Worm (Caenorhabditis elegans) whole organism, L3 larva: ENCODE results near the gene F52C9.5.

Source experiments
- ZK546.5 ChIP-seq: sonication (generic microtip); optimal IDR thresholded peaks from 2 replicates; lab custom pipeline; 2017; ENCODE audit warnings: missing biosample characterization, missing genetic modification characterization
- egl-5 ChIP-seq: fragments of 150-350 bp; optimal IDR thresholded peaks from 2 replicates; lab custom pipeline; 2017; ENCODE audit warnings: missing biosample characterization, missing genetic modification reagents, missing genetic modification characterization, inconsistent platforms
- elt-1 ChIP-seq: fragments of 150-350 bp; optimal IDR thresholded peaks from 2 replicates; lab custom pipeline; 2014; ENCODE audit warnings: missing biosample characterization, missing genetic modification characterization
- eor-1 ChIP-seq, 2 experiments: fragments of 150-350 bp; optimal IDR thresholded peaks; 2 replicates each; lab custom pipeline; 2014 to 2018; ENCODE audit warnings: missing biosample characterization in 2 of 2, missing genetic modification characterization in 2 of 2
- fkh-10 ChIP-seq: sonication (generic microtip); optimal IDR thresholded peaks from 2 replicates; lab custom pipeline; 2017; ENCODE audit warnings: missing biosample characterization, missing genetic modification reagents, missing genetic modification characterization
- fos-1 ChIP-seq: fragments of 150-350 bp; optimal IDR thresholded peaks from 2 replicates; lab custom pipeline; 2014; ENCODE audit warnings: missing biosample characterization, missing genetic modification characterization
- mdl-1 ChIP-seq: fragments of 150-350 bp; optimal IDR thresholded peaks from 2 replicates; lab custom pipeline; 2014; ENCODE audit warnings: missing biosample characterization, missing genetic modification characterization
- nhr-11 ChIP-seq: fragments of 150-350 bp; optimal IDR thresholded peaks from 2 replicates; lab custom pipeline; 2014; ENCODE audit warnings: missing biosample characterization, missing genetic modification characterization
- nhr-12 ChIP-seq: fragments of 150-350 bp; optimal IDR thresholded peaks from 2 replicates; lab custom pipeline; 2014; ENCODE audit warnings: missing biosample characterization, missing genetic modification characterization
- nhr-28 ChIP-seq: fragments of 150-350 bp; optimal IDR thresholded peaks from 2 replicates; lab custom pipeline; 2014; ENCODE audit warnings: missing biosample characterization, missing genetic modification characterization
- nhr-76 ChIP-seq: fragments of 150-350 bp; sonication (generic microtip); optimal IDR thresholded peaks from 5 replicates; lab custom pipeline; 2014; ENCODE audit warnings: missing biosample characterization, missing genetic modification characterization
- snpc-4 ChIP-seq: fragments of 150-350 bp; optimal IDR thresholded peaks from 2 replicates; lab custom pipeline; 2014; ENCODE audit warnings: missing biosample characterization, missing genetic modification characterization

DNA sequence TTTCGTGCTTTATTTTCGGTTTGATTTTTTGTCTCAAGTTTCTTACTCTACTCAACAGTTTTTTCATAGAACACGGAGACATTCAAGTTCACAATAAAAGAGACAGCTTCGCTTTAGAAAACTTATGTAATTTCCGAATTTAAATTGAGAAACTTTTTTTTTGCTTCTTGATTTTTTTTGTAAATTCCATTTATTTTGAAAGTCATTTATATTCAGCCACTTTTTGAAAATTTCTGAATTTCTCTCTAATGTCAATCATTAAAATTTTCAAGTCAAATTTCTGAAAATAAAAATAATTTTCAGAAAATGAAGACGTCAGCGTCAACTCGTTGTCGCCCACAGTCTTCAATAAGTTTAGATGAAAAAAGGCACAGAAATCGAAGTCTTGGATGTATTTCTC lies 14.1 kb upstream of the F52C9.5 start, which contains the start of gene T15B12.1:
- no peak for TF ChIP-seq nhr-28 (tag; lab: Kevin White, UChicago)
- no peak for TF ChIP-seq nhr-76
- no peak for TF ChIP-seq fos-1 (tag; lab: Kevin White, UChicago)
- no peak for TF ChIP-seq ZK546.5 (tag; lab: Kevin White, UChicago)
- no peak for TF ChIP-seq egl-5
- TF ChIP-seq nhr-12, result no peak
- TF ChIP-seq fkh-10 (GFP tag; lab: Kevin White, UChicago), result no peak
- no peak for TF ChIP-seq snpc-4
- TF ChIP-seq elt-1 (tag; lab: Kevin White, UChicago), result no peak
- TF ChIP-seq nhr-11 (tag; lab: Kevin White, UChicago), result no peak
- TF ChIP-seq mdl-1 (tag; lab: Kevin White, UChicago), result no peak
- TF ChIP-seq eor-1 (tag; optimal IDR thresholded peaks at IDR 0.05; lab: Kevin White, UChicago), result no peak
